Fruit fly (Drosophila melanogaster) whole organism, embryonic: Measurements from ENCODE around the gene Orco.

ENCODE experiments used
- ATbp ChIP-seq: fragments of 200-800 bp; sonication (Bioruptor generic); optimal IDR thresholded peaks from 2 replicates; lab custom pipeline; 2017; ENCODE audit warnings: missing biosample characterization, mild to moderate bottlenecking, missing genetic modification characterization, missing genetic modification reagents
- Abd-B ChIP-seq: fragments of 200-800 bp; sonication (Bioruptor generic); optimal IDR thresholded peaks from 2 replicates; lab custom pipeline; 2018; ENCODE audit warnings: missing biosample characterization, mild to moderate bottlenecking, missing genetic modification characterization, moderate library complexity
- CG10462 ChIP-seq: fragments of 200-800 bp; sonication (Bioruptor generic); optimal IDR thresholded peaks from 2 replicates; lab custom pipeline; 2016; ENCODE audit warnings: missing biosample characterization, missing genetic modification characterization
- CG13296 ChIP-seq: fragments of 200-800 bp; sonication (Bioruptor generic); optimal IDR thresholded peaks from 3 replicates; lab custom pipeline; 2018; ENCODE audit warnings: missing biosample characterization, mild to moderate bottlenecking, missing genetic modification characterization
- CG13424 ChIP-seq: fragments of 200-800 bp; sonication (Bioruptor generic); optimal IDR thresholded peaks from 2 replicates; lab custom pipeline; 2019; ENCODE audit warnings: missing biosample characterization, mild to moderate bottlenecking, missing genetic modification characterization, moderate library complexity
- CG14710 ChIP-seq: fragments of 200-800 bp; sonication (Bioruptor generic); optimal IDR thresholded peaks from 3 replicates; lab custom pipeline; 2019; ENCODE audit warnings: missing biosample characterization, mild to moderate bottlenecking, missing genetic modification characterization, moderate library complexity
- CG15011 ChIP-seq: fragments of 200-800 bp; sonication (Bioruptor generic); optimal IDR thresholded peaks from 3 replicates; lab custom pipeline; 2018; ENCODE audit warnings: missing biosample characterization, mild to moderate bottlenecking, missing genetic modification characterization
- CG17385 ChIP-seq: fragments of 200-800 bp; sonication (Bioruptor generic); optimal IDR thresholded peaks from 3 replicates; lab custom pipeline; 2018; ENCODE audit warnings: missing biosample characterization, mild to moderate bottlenecking, missing genetic modification characterization
- CG18599 ChIP-seq: fragments of 200-800 bp; sonication (Bioruptor generic); optimal IDR thresholded peaks from 3 replicates; lab custom pipeline; 2017; ENCODE audit warnings: missing biosample characterization, missing genetic modification characterization, mild to moderate bottlenecking, moderate library complexity, missing genetic modification reagents
- CG2678 ChIP-seq: fragments of 200-800 bp; sonication (Bioruptor generic); optimal IDR thresholded peaks from 3 replicates; lab custom pipeline; 2019; ENCODE audit warnings: missing biosample characterization, mild to moderate bottlenecking, missing genetic modification characterization, moderate library complexity
- CG3995 ChIP-seq: fragments of 200-800 bp; sonication (Bioruptor generic); optimal IDR thresholded peaks from 3 replicates; lab custom pipeline; 2016; ENCODE audit warnings: missing biosample characterization, missing genetic modification characterization
- CG6654 ChIP-seq: fragments of 200-800 bp; sonication (Bioruptor generic); optimal IDR thresholded peaks from 2 replicates; lab custom pipeline; 2017; ENCODE audit warnings: missing biosample characterization, mild to moderate bottlenecking, missing genetic modification characterization
- CG7556 ChIP-seq: fragments of 200-800 bp; sonication (Bioruptor generic); optimal IDR thresholded peaks from 2 replicates; lab custom pipeline; 2017; ENCODE audit warnings: missing biosample characterization, mild to moderate bottlenecking, missing genetic modification characterization
- CG9817 ChIP-seq: fragments of 200-800 bp; sonication (Bioruptor generic); optimal IDR thresholded peaks from 2 replicates; lab custom pipeline; 2018; ENCODE audit warnings: missing biosample characterization, mild to moderate bottlenecking, missing genetic modification characterization, moderate library complexity
- CHES-1-like ChIP-seq: fragments of 200-800 bp; sonication (Bioruptor generic); optimal IDR thresholded peaks from 2 replicates; lab custom pipeline; 2016; ENCODE audit warnings: missing biosample characterization, missing genetic modification characterization
- HLHmδ ChIP-seq: fragments of 200-800 bp; sonication (Bioruptor generic); optimal IDR thresholded peaks from 2 replicates; lab custom pipeline; 2018; ENCODE audit warnings: missing biosample characterization, mild to moderate bottlenecking, missing genetic modification characterization, moderate library complexity
- HmgZ ChIP-seq: fragments of 200-800 bp; sonication (Bioruptor generic); optimal IDR thresholded peaks from 2 replicates; lab custom pipeline; 2018; ENCODE audit warnings: missing biosample characterization, mild to moderate bottlenecking, missing genetic modification characterization
- Hr51 ChIP-seq, 2 experiments: fragments of 200-800 bp; sonication (Bioruptor generic); optimal IDR thresholded peaks; 2 replicates in 1 of 2; 3 replicates in 1 of 2; lab custom pipeline; 2016 to 2018; ENCODE audit warnings: missing biosample characterization in 2 of 2, missing genetic modification characterization in 2 of 2, mild to moderate bottlenecking in 1 of 2, moderate library complexity in 1 of 2
- Mad ChIP-seq: fragments of 200-800 bp; sonication (Bioruptor generic); optimal IDR thresholded peaks from 2 replicates; lab custom pipeline; 2016; ENCODE audit warnings: missing biosample characterization, missing genetic modification characterization
- NFAT ChIP-seq: fragments of 200-800 bp; sonication (Bioruptor generic); IDR thresholded peaks from 2 replicates; pipeline ENCODE4 v1.3.6; 2022; ENCODE audit warnings: missing biosample characterization, missing genetic modification characterization
- Optix ChIP-seq: fragments of 200-800 bp; sonication (Bioruptor generic); IDR thresholded peaks from 3 replicates; pipeline ENCODE4 v1.3.6; 2022; ENCODE audit warnings: missing biosample characterization, missing genetic modification characterization
- Pdp1 ChIP-seq, 2 experiments: fragments of 200-800 bp; sonication (Bioruptor generic); optimal IDR thresholded peaks; 3 replicates each; lab custom pipeline; 2016; ENCODE audit warnings: missing biosample characterization in 2 of 2, missing genetic modification characterization in 2 of 2, mild to moderate bottlenecking in 1 of 2, moderate library complexity in 1 of 2
- Scr ChIP-seq: fragments of 200-800 bp; sonication (Bioruptor generic); IDR thresholded peaks from 2 replicates; pipeline ENCODE4 v1.3.6; 2022; ENCODE audit warnings: missing biosample characterization, missing genetic modification characterization; ENCODE audit not compliant: partially characterized antibody
- Sox100B ChIP-seq: fragments of 200-800 bp; sonication (Bioruptor generic); optimal IDR thresholded peaks from 3 replicates; lab custom pipeline; 2018; ENCODE audit warnings: missing biosample characterization, mild to moderate bottlenecking, missing genetic modification characterization
- abd-A ChIP-seq: fragments of 200-800 bp; sonication (Bioruptor generic); optimal IDR thresholded peaks from 3 replicates; lab custom pipeline; 2019; ENCODE audit warnings: missing biosample characterization, mild to moderate bottlenecking, missing genetic modification characterization, moderate library complexity
- bab2 ChIP-seq: fragments of 200-800 bp; sonication (Bioruptor generic); optimal IDR thresholded peaks from 2 replicates; lab custom pipeline; 2016; ENCODE audit warnings: missing biosample characterization, missing genetic modification characterization
- bsh ChIP-seq, 2 experiments: fragments of 200-800 bp; sonication (Bioruptor generic); optimal IDR thresholded peaks; 2 replicates each; lab custom pipeline; 2017 to 2018; ENCODE audit warnings: mild to moderate bottlenecking in 2 of 2, missing biosample characterization in 2 of 2, missing genetic modification characterization in 2 of 2, moderate library complexity in 1 of 2
- caup ChIP-seq: fragments of 200-800 bp; sonication (Bioruptor generic); optimal IDR thresholded peaks from 3 replicates; lab custom pipeline; 2017; ENCODE audit warnings: missing biosample characterization, mild to moderate bottlenecking, missing genetic modification characterization, moderate library complexity; ENCODE audit not compliant: severe bottlenecking
- chm ChIP-seq: fragments of 200-800 bp; sonication (Bioruptor generic); IDR thresholded peaks from 2 replicates; pipeline ENCODE4 v1.3.6; 2022; ENCODE audit warnings: missing biosample characterization, missing genetic modification characterization
- crol ChIP-seq: fragments of 200-800 bp; sonication (Bioruptor generic); IDR thresholded peaks from 2 replicates; pipeline ENCODE4 v1.3.6; 2022; ENCODE audit warnings: missing biosample characterization, missing genetic modification characterization
- dysf ChIP-seq: fragments of 200-800 bp; sonication (Bioruptor generic); IDR thresholded peaks from 3 replicates; pipeline ENCODE4 v1.3.6; 2022; ENCODE audit warnings: missing biosample characterization, missing genetic modification characterization
- esg ChIP-seq: fragments of 200-800 bp; sonication (Bioruptor generic); conservative IDR thresholded peaks from 2 replicates; pipeline ENCODE4 v1.3.6; 2022; ENCODE audit warnings: missing biosample characterization, missing genetic modification characterization
- ewg ChIP-seq: fragments of 200-800 bp; sonication (Bioruptor generic); optimal IDR thresholded peaks from 3 replicates; lab custom pipeline; 2017; ENCODE audit warnings: mild to moderate bottlenecking, missing biosample characterization, missing genetic modification reagents, missing genetic modification characterization
- gfzf ChIP-seq: fragments of 200-800 bp; sonication (Bioruptor generic); optimal IDR thresholded peaks from 2 replicates; lab custom pipeline; 2016; ENCODE audit warnings: missing biosample characterization, mild to moderate bottlenecking, missing genetic modification characterization, moderate library complexity
- hbn ChIP-seq: fragments of 200-800 bp; sonication (Bioruptor generic); IDR thresholded peaks from 2 replicates; pipeline ENCODE4 v1.3.6; 2022; ENCODE audit warnings: missing biosample characterization, missing genetic modification characterization; ENCODE audit not compliant: partially characterized antibody
- jigr1 ChIP-seq: fragments of 200-800 bp; sonication (Bioruptor generic); IDR thresholded peaks from 3 replicates; pipeline ENCODE4 v1.3.6; 2022; ENCODE audit warnings: missing biosample characterization, missing genetic modification characterization
- jumu ChIP-seq: fragments of 200-800 bp; sonication (Bioruptor generic); optimal IDR thresholded peaks from 3 replicates; lab custom pipeline; 2016; ENCODE audit warnings: missing biosample characterization, missing genetic modification characterization
- ken ChIP-seq: fragments of 200-800 bp; sonication (Bioruptor generic); IDR thresholded peaks from 3 replicates; pipeline ENCODE4 v1.3.6; 2022; ENCODE audit warnings: missing biosample characterization, missing genetic modification characterization
- mam ChIP-seq: fragments of 200-800 bp; sonication (Bioruptor generic); optimal IDR thresholded peaks from 3 replicates; lab custom pipeline; 2016; ENCODE audit warnings: missing biosample characterization, missing genetic modification characterization
- org-1 ChIP-seq: fragments of 200-800 bp; sonication (Bioruptor generic); optimal IDR thresholded peaks from 2 replicates; lab custom pipeline; 2017; ENCODE audit warnings: missing biosample characterization, missing genetic modification characterization
- phol ChIP-seq: fragments of 200-800 bp; sonication (Bioruptor generic); optimal IDR thresholded peaks from 3 replicates; lab custom pipeline; 2018; ENCODE audit warnings: missing biosample characterization, mild to moderate bottlenecking, missing genetic modification characterization, moderate library complexity
- pita ChIP-seq: fragments of 200-800 bp; sonication (Bioruptor generic); optimal IDR thresholded peaks from 2 replicates; lab custom pipeline; 2017; ENCODE audit warnings: missing biosample characterization, mild to moderate bottlenecking, missing genetic modification characterization
- prd ChIP-seq, 3 experiments: fragments of >200 bp in 2 of 3; fragments of 200-800 bp in 1 of 3; sonication (Bioruptor generic) in 1 of 3; optimal IDR thresholded peaks in 2 of 3; IDR thresholded peaks in 1 of 3; 2 replicates in 2 of 3; 3 replicates in 1 of 3; pipeline versions ENCODE4 v1.3.6 to Lab custom; 2017 to 2022; ENCODE audit warnings: missing biosample characterization in 1 of 3, missing genetic modification characterization in 1 of 3
- salm ChIP-seq: fragments of 200-800 bp; sonication (Bioruptor generic); optimal IDR thresholded peaks from 2 replicates; lab custom pipeline; 2018; ENCODE audit warnings: missing biosample characterization, mild to moderate bottlenecking, missing genetic modification characterization
- sens-2 ChIP-seq: fragments of 200-800 bp; sonication (Bioruptor generic); IDR thresholded peaks from 2 replicates; pipeline ENCODE4 v1.3.6; 2022; ENCODE audit warnings: missing biosample characterization, missing genetic modification characterization
- tna ChIP-seq: fragments of 200-800 bp; sonication (Bioruptor generic); IDR thresholded peaks from 2 replicates; pipeline ENCODE4 v1.3.6; 2022; ENCODE audit warnings: missing biosample characterization, missing genetic modification characterization; ENCODE audit not compliant: partially characterized antibody
- tup ChIP-seq: fragments of 200-800 bp; sonication (Bioruptor generic); optimal IDR thresholded peaks from 2 replicates; lab custom pipeline; 2016; ENCODE audit warnings: missing biosample characterization, mild to moderate bottlenecking, missing genetic modification characterization, moderate library complexity

The Orco gene

dm6 chr3R:5368170-5368781 lies 43.9 kb downstream of the Orco start, which contains the start of gene Cerk (continued):
- TF ChIP-seq caup = peak; percentile 30
- peak in 1 of 2 experiments; percentile 61 for TF ChIP-seq Pdp1 (GFP tag; optimal IDR thresholded peaks at IDR 0.05; lab: Kevin White, UChicago)
- no peak for TF ChIP-seq jigr1
- TF ChIP-seq CG15011 (GFP tag; lab: Kevin White, UChicago) = no peak
- peak; percentile 58; the same call in 2 of the 3 replicates for TF ChIP-seq dysf (GFP tag; lab: Robert Waterston, UW)
- TF ChIP-seq HLHmδ (GFP tag; lab: Kevin White, UChicago) = peak; percentile 67
- TF ChIP-seq Scr = peak; percentile 55
- peak; percentile 13; the same call in 1 of the 3 replicates for TF ChIP-seq ken
- TF ChIP-seq Hr51 (GFP tag; optimal IDR thresholded peaks at IDR 0.05; lab: Kevin White, UChicago) = peak; percentile 13 to 59
- no peak for TF ChIP-seq ATbp (GFP tag; lab: Kevin White, UChicago)
- no peak for TF ChIP-seq sens-2
- no peak for TF ChIP-seq tup (GFP tag; lab: Kevin White, UChicago)
- TF ChIP-seq jumu = peak; percentile 5
- no peak for TF ChIP-seq CG7556 (GFP tag; lab: Kevin White, UChicago)
- no peak for TF ChIP-seq crol
- peak; percentile 80 for TF ChIP-seq chm (GFP tag; lab: Robert Waterston, UW)
- peak; percentile 67 for TF ChIP-seq mam (GFP tag; lab: Kevin White, UChicago)
- TF ChIP-seq HmgZ (tag; lab: Kevin White, UChicago) = peak; percentile 53
- peak; percentile 22 for TF ChIP-seq salm
- TF ChIP-seq org-1 = no peak
- TF ChIP-seq Sox100B (GFP tag; lab: Kevin White, UChicago) = no peak
- TF ChIP-seq bsh (GFP tag; optimal IDR thresholded peaks at IDR 0.05; lab: Kevin White, UChicago) = peak in 1 of 2 experiments; percentile 10
- TF ChIP-seq CG17385 (GFP tag; lab: Kevin White, UChicago) = peak; percentile 36
- TF ChIP-seq CG13424 (tag; lab: Kevin White, UChicago) = peak; percentile 34
- TF ChIP-seq hbn (GFP tag; lab: Robert Waterston, UW) = peak; percentile 41
- peak; percentile 93 for TF ChIP-seq CG3995 (GFP tag; lab: Kevin White, UChicago)
- TF ChIP-seq CG9817 (tag; lab: Kevin White, UChicago) = peak; percentile 30
- TF ChIP-seq CG14710 (tag; lab: Kevin White, UChicago) = peak; percentile 52
- peak; percentile 22 for TF ChIP-seq bab2 (GFP tag; lab: Kevin White, UChicago)
- TF ChIP-seq CG10462 (GFP tag; lab: Kevin White, UChicago) = peak; percentile 13
- no peak for TF ChIP-seq ewg (GFP tag; lab: Kevin White, UChicago)
- no peak for TF ChIP-seq esg (GFP tag; lab: Robert Waterston, UW)
- TF ChIP-seq CG13296 = peak; percentile 2
- no peak for TF ChIP-seq Abd-B (GFP tag; lab: Kevin White, UChicago)
- TF ChIP-seq gfzf (GFP tag; lab: Kevin White, UChicago) = peak; percentile 95
- peak; percentile 17; the same call in 1 of the 2 replicates for TF ChIP-seq tna (GFP tag; lab: Robert Waterston, UW)
- TF ChIP-seq Optix (GFP tag; lab: Robert Waterston, UW) = 0 out of 3 replicates have a peak, but pooled peaks have one; percentile 37
- no peak for TF ChIP-seq CG2678
- peak; percentile 46 for TF ChIP-seq phol (tag; lab: Kevin White, UChicago)
- TF ChIP-seq Mad (GFP tag; lab: Kevin White, UChicago) = no peak
- no peak for TF ChIP-seq abd-A (tag; lab: Kevin White, UChicago)
- peak; percentile 41 for TF ChIP-seq CG6654 (GFP tag; lab: Kevin White, UChicago)
- TF ChIP-seq CHES-1-like = peak; percentile 52
- TF ChIP-seq pita (GFP tag; lab: Kevin White, UChicago) = no peak
- peak; percentile 65 for TF ChIP-seq NFAT (GFP tag; lab: Robert Waterston, UW)
- TF ChIP-seq prd (optimal IDR thresholded peaks at IDR 0.05; lab: Kevin White, UChicago) = no peak
- TF ChIP-seq prd (GFP tag; IDR thresholded peaks at IDR 0.05; lab: Robert Waterston, UW) = peak; percentile 48; the same call in 1 of the 3 replicates
- peak; percentile 19 for TF ChIP-seq CG18599 (GFP tag; lab: Kevin White, UChicago)
